Fruit fly (Drosophila melanogaster): ENCODE measurements around the gene Npc1a.

Npc1a gene

dm6 chr2L:10255725-10256158, 34.7 kb upstream of the Npc1a start, which contains the start of gene CG5676 (continued):
- TF ChIP-seq phol (tag; optimal IDR thresholded peaks at IDR 0.05): peak; percentile 26
- TF ChIP-seq Mes4 (GFP tag; optimal IDR thresholded peaks at IDR 0.05): no peak
- TF ChIP-seq knrl (GFP tag; IDR thresholded peaks at IDR 0.05; ENCODE audit: partially characterized antibody): no peak
- no peak for TF ChIP-seq CG10462 (GFP tag; optimal IDR thresholded peaks at IDR 0.05)
- no peak for TF ChIP-seq Ets65A (GFP tag)
- no peak for TF ChIP-seq ewg (GFP tag; optimal IDR thresholded peaks at IDR 0.05)
- TF ChIP-seq corto (GFP tag; optimal IDR thresholded peaks at IDR 0.05): no peak
- TF ChIP-seq CG16779 (GFP tag; IDR thresholded peaks at IDR 0.05): no peak
- TF ChIP-seq CG9797 (GFP tag; optimal IDR thresholded peaks at IDR 0.05): no peak
- TF ChIP-seq hth (optimal IDR thresholded peaks at IDR 0.05): no peak
- TF ChIP-seq CG1024 (GFP tag; IDR thresholded peaks at IDR 0.05): peak; percentile 90
- TF ChIP-seq so (GFP tag; IDR thresholded peaks at IDR 0.05): no peak
- TF ChIP-seq CG5953 (GFP tag; IDR thresholded peaks at IDR 0.05): no peak
- TF ChIP-seq al (GFP tag; IDR thresholded peaks at IDR 0.05): no peak
- peak; percentile 56 for TF ChIP-seq zen (tag; optimal IDR thresholded peaks at IDR 0.05)
- TF ChIP-seq Scr (GFP tag; IDR thresholded peaks at IDR 0.05; ENCODE audit: partially characterized antibody): peak; percentile 26; the same call in 1 of the 2 replicates
- no peak for TF ChIP-seq CG8765 (GFP tag; IDR thresholded peaks at IDR 0.05)
- peak; percentile 86 for TF ChIP-seq CG17802 (tag; optimal IDR thresholded peaks at IDR 0.05)
- no peak for TF ChIP-seq CG9817 (tag; optimal IDR thresholded peaks at IDR 0.05)
- no peak for TF ChIP-seq sna (GFP tag; IDR thresholded peaks at IDR 0.05; ENCODE audit: partially characterized antibody)
- no peak for TF ChIP-seq Gsc (GFP tag; IDR thresholded peaks at IDR 0.05)
- TF ChIP-seq pfk (GFP tag; optimal IDR thresholded peaks at IDR 0.05): peak; percentile 97
- TF ChIP-seq CG9215 (GFP tag; IDR thresholded peaks at IDR 0.05): no peak
- no peak for TF ChIP-seq Sin3A (optimal IDR thresholded peaks at IDR 0.05)
- no peak for TF ChIP-seq Spps (tag; optimal IDR thresholded peaks at IDR 0.05)
- no peak for TF ChIP-seq Atf6 (GFP tag; IDR thresholded peaks at IDR 0.05)
- no peak for TF ChIP-seq CG7786 (GFP tag; optimal IDR thresholded peaks at IDR 0.05)
- 0 out of 4 replicates have a peak, but pooled peaks have one; percentile 34 for TF ChIP-seq Dll (GFP tag; IDR thresholded peaks at IDR 0.05; ENCODE audit: partially characterized antibody)
- TF ChIP-seq Doc2 (GFP tag; IDR thresholded peaks at IDR 0.05): no peak
- no peak for TF ChIP-seq Atf3 (GFP tag; optimal IDR thresholded peaks at IDR 0.05)
- no peak for TF ChIP-seq chm (GFP tag; IDR thresholded peaks at IDR 0.05)
- no peak for TF ChIP-seq cato (GFP tag; optimal IDR thresholded peaks at IDR 0.05; ENCODE audit: borderline replicate concordance)
- TF ChIP-seq ttk (GFP tag; IDR thresholded peaks at IDR 0.05): no peak
- peak; percentile 46 for TF ChIP-seq YL-1 (GFP tag; optimal IDR thresholded peaks at IDR 0.05)
- peak; percentile 52 for TF ChIP-seq stwl (tag; optimal IDR thresholded peaks at IDR 0.05)
- peak in 1 of 2 experiments; percentile 74 for TF ChIP-seq Pdp1 (GFP tag; optimal IDR thresholded peaks at IDR 0.05)
- TF ChIP-seq CG12219 (GFP tag; optimal IDR thresholded peaks at IDR 0.05): no peak
- TF ChIP-seq CG12236 (GFP tag; optimal IDR thresholded peaks at IDR 0.05): no peak
- no peak for TF ChIP-seq ranshi (GFP tag; IDR thresholded peaks at IDR 0.05)
- TF ChIP-seq Stat92E (GFP tag; optimal IDR thresholded peaks at IDR 0.05): no peak
- TF ChIP-seq Dref (GFP tag; IDR thresholded peaks at IDR 0.05): no peak
- no peak for TF ChIP-seq CG15514 (GFP tag; optimal IDR thresholded peaks at IDR 0.05)
- no peak for TF ChIP-seq CG9727 (GFP tag; optimal IDR thresholded peaks at IDR 0.05)
- TF ChIP-seq gfzf (GFP tag; optimal IDR thresholded peaks at IDR 0.05): peak; percentile 39
- TF ChIP-seq CG7271 (tag; optimal IDR thresholded peaks at IDR 0.05): peak; percentile 23
- no peak for TF ChIP-seq Drgx (GFP tag; IDR thresholded peaks at IDR 0.05)
- peak; percentile 39 for TF ChIP-seq nmo (GFP tag; optimal IDR thresholded peaks at IDR 0.05)
- TF ChIP-seq jumu (GFP tag; optimal IDR thresholded peaks at IDR 0.05): no peak
- TF ChIP-seq row (GFP tag; IDR thresholded peaks at IDR 0.05): peak; percentile 50; the same call in 1 of the 3 replicates
- no peak for TF ChIP-seq Doc3 (GFP tag; IDR thresholded peaks at IDR 0.05; ENCODE audit: partially characterized antibody)
- no peak for TF ChIP-seq CG43689 (GFP tag; IDR thresholded peaks at IDR 0.05)
